Worm (Caenorhabditis elegans) whole organism, L3 larva: Measurements from ENCODE around the gene F47C12.7.

Experiments
- R02D3.7 ChIP-seq: fragments of 150-350 bp; optimal IDR thresholded peaks from 2 replicates; lab custom pipeline; 2014; ENCODE audit warnings: missing biosample characterization, missing genetic modification characterization
- ZK546.5 ChIP-seq: sonication (generic microtip); optimal IDR thresholded peaks from 2 replicates; lab custom pipeline; 2017; ENCODE audit warnings: missing biosample characterization, missing genetic modification characterization
- aly-2 ChIP-seq: fragments of 150-350 bp; optimal IDR thresholded peaks from 2 replicates; lab custom pipeline; 2014; ENCODE audit warnings: missing biosample characterization, missing genetic modification characterization
- ceh-16 ChIP-seq: sonication (generic microtip); optimal IDR thresholded peaks from 2 replicates; lab custom pipeline; 2017; ENCODE audit warnings: missing biosample characterization, missing genetic modification characterization
- ceh-9 ChIP-seq: sonication (generic microtip); optimal IDR thresholded peaks from 2 replicates; lab custom pipeline; 2018; ENCODE audit warnings: missing biosample characterization, missing genetic modification characterization
- egl-5 ChIP-seq: fragments of 150-350 bp; optimal IDR thresholded peaks from 2 replicates; lab custom pipeline; 2017; ENCODE audit warnings: missing biosample characterization, missing genetic modification reagents, missing genetic modification characterization, inconsistent platforms
- elt-1 ChIP-seq: fragments of 150-350 bp; optimal IDR thresholded peaks from 2 replicates; lab custom pipeline; 2014; ENCODE audit warnings: missing biosample characterization, missing genetic modification characterization
- elt-2 ChIP-seq: sonication (generic microtip); optimal IDR thresholded peaks from 2 replicates; lab custom pipeline; 2016; ENCODE audit warnings: missing genetic modification reagents, mild to moderate bottlenecking, missing genetic modification characterization, missing compliant biosample characterization
- elt-3 ChIP-seq, 3 experiments: fragments of 150-350 bp in 1 of 3; sonication (generic microtip) in 2 of 3; optimal IDR thresholded peaks; 2 replicates in 2 of 3; 4 replicates in 1 of 3; lab custom pipeline; 2014 to 2017; ENCODE audit warnings: missing biosample characterization in 3 of 3, missing genetic modification characterization in 3 of 3
- eor-1 ChIP-seq, 2 experiments: fragments of 150-350 bp; optimal IDR thresholded peaks; 2 replicates each; lab custom pipeline; 2014 to 2018; ENCODE audit warnings: missing biosample characterization in 2 of 2, missing genetic modification characterization in 2 of 2
- fkh-2 ChIP-seq: fragments of 150-350 bp; optimal IDR thresholded peaks from 2 replicates; lab custom pipeline; 2014; ENCODE audit warnings: missing biosample characterization, missing genetic modification reagents, missing genetic modification characterization
- fos-1 ChIP-seq: fragments of 150-350 bp; optimal IDR thresholded peaks from 2 replicates; lab custom pipeline; 2014; ENCODE audit warnings: missing biosample characterization, missing genetic modification characterization
- hmg-11 ChIP-seq: sonication (generic microtip); optimal IDR thresholded peaks from 2 replicates; lab custom pipeline; 2016; ENCODE audit warnings: missing genetic modification characterization, missing compliant biosample characterization
- jun-1 ChIP-seq: fragments of 150-350 bp; optimal IDR thresholded peaks from 2 replicates; lab custom pipeline; 2014; ENCODE audit warnings: missing biosample characterization, missing genetic modification reagents, missing genetic modification characterization
- lin-15B ChIP-seq: fragments of 150-350 bp; optimal IDR thresholded peaks from 2 replicates; lab custom pipeline; 2014; ENCODE audit warnings: missing biosample characterization, missing genetic modification characterization
- lin-39 ChIP-seq: fragments of 150-350 bp; optimal IDR thresholded peaks from 2 replicates; lab custom pipeline; 2018; ENCODE audit warnings: missing biosample characterization, missing genetic modification reagents, missing genetic modification characterization
- lsy-12 ChIP-seq: sonication (generic microtip); optimal IDR thresholded peaks from 2 replicates; lab custom pipeline; 2016; ENCODE audit warnings: mild to moderate bottlenecking, missing genetic modification characterization, missing compliant biosample characterization
- mdl-1 ChIP-seq: fragments of 150-350 bp; optimal IDR thresholded peaks from 2 replicates; lab custom pipeline; 2014; ENCODE audit warnings: missing biosample characterization, missing genetic modification characterization
- nfya-1 ChIP-seq: sonication (generic microtip); optimal IDR thresholded peaks from 2 replicates; lab custom pipeline; 2017; ENCODE audit warnings: missing genetic modification characterization, mild to moderate bottlenecking, missing compliant biosample characterization, antibody characterized with exemption, moderate library complexity; ENCODE audit not compliant: insufficient read depth
- nhr-12 ChIP-seq: fragments of 150-350 bp; optimal IDR thresholded peaks from 2 replicates; lab custom pipeline; 2014; ENCODE audit warnings: missing biosample characterization, missing genetic modification characterization
- nhr-23 ChIP-seq: fragments of 150-350 bp; optimal IDR thresholded peaks from 2 replicates; lab custom pipeline; 2014; ENCODE audit warnings: missing biosample characterization, missing genetic modification reagents, missing genetic modification characterization
- nhr-237 ChIP-seq: fragments of 150-350 bp; optimal IDR thresholded peaks from 2 replicates; lab custom pipeline; 2014; ENCODE audit warnings: missing biosample characterization, missing genetic modification characterization
- nhr-25 ChIP-seq: sonication (generic microtip); optimal IDR thresholded peaks from 2 replicates; lab custom pipeline; 2017; ENCODE audit warnings: missing biosample characterization, missing genetic modification characterization
- nhr-28 ChIP-seq: fragments of 150-350 bp; optimal IDR thresholded peaks from 2 replicates; lab custom pipeline; 2014; ENCODE audit warnings: missing biosample characterization, missing genetic modification characterization
- nhr-67 ChIP-seq: fragments of 150-350 bp; optimal IDR thresholded peaks from 2 replicates; lab custom pipeline; 2014; ENCODE audit warnings: missing biosample characterization, missing genetic modification characterization
- nhr-76 ChIP-seq: fragments of 150-350 bp; sonication (generic microtip); optimal IDR thresholded peaks from 5 replicates; lab custom pipeline; 2014; ENCODE audit warnings: missing biosample characterization, missing genetic modification characterization
- nhr-77 ChIP-seq: fragments of 150-350 bp; optimal IDR thresholded peaks from 2 replicates; lab custom pipeline; 2014; ENCODE audit warnings: missing biosample characterization, missing genetic modification characterization
- pha-4 ChIP-seq: fragments of 150-350 bp; optimal IDR thresholded peaks from 2 replicates; lab custom pipeline; 2014; ENCODE audit warnings: missing biosample characterization, missing genetic modification reagents, missing genetic modification characterization
- pqm-1 ChIP-seq: fragments of 150-350 bp; optimal IDR thresholded peaks from 2 replicates; lab custom pipeline; 2017; ENCODE audit warnings: missing biosample characterization, missing genetic modification characterization, inconsistent platforms
- skn-1 ChIP-seq: fragments of 150-350 bp; optimal IDR thresholded peaks from 2 replicates; lab custom pipeline; 2014; ENCODE audit warnings: missing biosample characterization, missing genetic modification characterization
- snpc-4 ChIP-seq: fragments of 150-350 bp; optimal IDR thresholded peaks from 2 replicates; lab custom pipeline; 2014; ENCODE audit warnings: missing biosample characterization, missing genetic modification characterization
- tbx-2 ChIP-seq: sonication (generic microtip); optimal IDR thresholded peaks from 2 replicates; lab custom pipeline; 2016; ENCODE audit warnings: mild to moderate bottlenecking, missing genetic modification characterization, missing compliant biosample characterization
- unc-62 ChIP-seq: fragments of 150-350 bp; sonication (generic microtip); optimal IDR thresholded peaks from 4 replicates; lab custom pipeline; 2014; ENCODE audit warnings: missing biosample characterization, missing genetic modification reagents, missing genetic modification characterization
- zag-1 ChIP-seq: fragments of 150-350 bp; optimal IDR thresholded peaks from 2 replicates; lab custom pipeline; 2014; ENCODE audit warnings: missing biosample characterization, missing genetic modification characterization
- ztf-4 ChIP-seq: fragments of 150-350 bp; optimal IDR thresholded peaks from 2 replicates; lab custom pipeline; 2014; ENCODE audit warnings: missing biosample characterization, missing genetic modification characterization

Gene F47C12.7

ce11 chrIV:4015660-4016059 is 20.4 kb upstream of the F47C12.7 start:
- TF ChIP-seq skn-1 (tag; lab: Kevin White, UChicago) (no peak), nhr-23 (tag; lab: Kevin White, UChicago) (no peak), nhr-237 (tag; lab: Kevin White, UChicago) (no peak), nhr-77 (tag; lab: Kevin White, UChicago) (no peak), lsy-12 (tag; lab: Kevin White, UChicago) (no peak), hmg-11 (tag; lab: Kevin White, UChicago) (no peak), eor-1 (tag; optimal IDR thresholded peaks at IDR 0.05; lab: Kevin White, UChicago) (no peak), elt-1 (tag; lab: Kevin White, UChicago) (no peak), lin-39 (tag; lab: Kevin White, UChicago) (no peak), nhr-25 (tag; lab: Kevin White, UChicago) (no peak), fkh-2 (tag; lab: Kevin White, UChicago) (no peak), lin-15B (tag; lab: Kevin White, UChicago) (no peak), snpc-4 (no peak), egl-5 (no peak), nhr-76 (no peak), nhr-28 (tag; lab: Kevin White, UChicago) (no peak)

ce11 chrIV:4014341-4014826 is 19.1 kb upstream of the F47C12.7 start:
- TF ChIP-seq elt-2 (tag; lab: Kevin White, UChicago) = peak; percentile 2
- TF ChIP-seq jun-1 (tag; lab: Kevin White, UChicago) = no peak
- TF ChIP-seq elt-1 (tag; lab: Kevin White, UChicago) = no peak
- TF ChIP-seq fos-1 (tag; lab: Kevin White, UChicago) = no peak
- no peak for TF ChIP-seq nhr-23 (tag; lab: Kevin White, UChicago)
- peak; percentile 46 for TF ChIP-seq nhr-77 (tag; lab: Kevin White, UChicago)
- no peak for TF ChIP-seq eor-1 (tag; optimal IDR thresholded peaks at IDR 0.05; lab: Kevin White, UChicago)
- peak; percentile 7 for TF ChIP-seq R02D3.7 (tag; lab: Kevin White, UChicago)
- TF ChIP-seq fkh-2 (tag; lab: Kevin White, UChicago) = no peak
- TF ChIP-seq, all 47 proteins: peak for 3

DNA sequence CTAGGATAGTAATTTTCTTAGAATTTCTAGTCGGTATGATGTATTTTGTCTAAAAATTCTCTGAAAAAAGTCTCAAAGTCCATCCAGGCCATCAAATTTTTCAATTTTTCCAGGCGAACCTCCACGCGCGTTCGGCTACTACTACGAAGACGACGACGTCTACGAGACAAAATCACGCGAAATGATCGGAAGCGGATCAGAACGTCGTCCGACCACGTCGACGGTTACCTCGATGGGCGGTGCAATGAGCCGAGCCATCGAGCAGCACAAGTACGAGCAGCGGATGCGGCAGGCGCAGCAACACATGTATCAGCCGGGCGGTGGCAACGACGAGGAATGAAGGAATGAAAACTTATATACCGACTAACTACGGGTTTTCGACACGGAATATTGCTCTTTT is 18.3 kb upstream of the F47C12.7 start:
- TF ChIP-seq tbx-2 (tag; lab: Kevin White, UChicago) = no peak
- TF ChIP-seq nhr-28 (tag; lab: Kevin White, UChicago) = no peak
- no peak for TF ChIP-seq ceh-16 (tag; lab: Kevin White, UChicago)
- no peak for TF ChIP-seq nhr-237 (tag; lab: Kevin White, UChicago)
- no peak for TF ChIP-seq mdl-1 (tag; lab: Kevin White, UChicago)
- TF ChIP-seq pha-4 (tag; lab: Kevin White, UChicago) = no peak
- TF ChIP-seq aly-2 (tag; lab: Kevin White, UChicago) = no peak
- TF ChIP-seq elt-3 (tag; optimal IDR thresholded peaks at IDR 0.05; lab: Kevin White, UChicago) = no peak
- TF ChIP-seq lin-15B (tag; lab: Kevin White, UChicago) = no peak
- TF ChIP-seq hmg-11 (tag; lab: Kevin White, UChicago) = no peak
- TF ChIP-seq lin-39 (tag; lab: Kevin White, UChicago) = no peak
- TF ChIP-seq zag-1 = no peak
- TF ChIP-seq nhr-67 (tag; lab: Kevin White, UChicago) = no peak
- TF ChIP-seq nhr-76 = no peak
- no peak for TF ChIP-seq nfya-1 (tag; lab: Kevin White, UChicago)

DNA sequence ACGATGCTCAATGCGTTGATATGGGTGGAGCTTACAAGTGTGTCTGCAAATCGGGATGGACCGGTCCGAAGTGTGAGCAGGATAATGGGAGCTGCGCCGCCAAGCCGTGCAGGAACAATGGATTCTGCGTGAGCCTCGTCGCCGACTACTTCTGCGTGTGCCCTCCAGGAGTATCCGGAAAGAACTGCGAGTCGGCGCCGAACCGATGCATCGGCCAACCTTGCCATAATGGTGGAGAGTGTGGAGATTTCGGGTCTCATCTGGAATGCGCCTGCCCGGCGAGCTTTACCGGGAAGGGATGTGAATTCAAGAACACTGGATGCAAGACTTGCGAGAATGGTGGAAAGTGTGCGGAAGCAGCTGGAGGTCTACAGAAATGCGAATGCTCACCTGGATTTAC is 14.6 kb upstream of the F47C12.7 start:
- TF ChIP-seq nhr-23 (tag; lab: Kevin White, UChicago) (no peak), ceh-9 (tag; lab: Kevin White, UChicago) (no peak), hmg-11 (tag; lab: Kevin White, UChicago) (no peak), lin-15B (tag; lab: Kevin White, UChicago) (no peak), nhr-28 (tag; lab: Kevin White, UChicago) (no peak), mdl-1 (tag; lab: Kevin White, UChicago) (no peak), nfya-1 (tag; lab: Kevin White, UChicago) (no peak), ZK546.5 (tag; lab: Kevin White, UChicago) (no peak), nhr-76 (no peak), elt-2 (tag; lab: Kevin White, UChicago) (no peak), pqm-1 (tag; lab: Kevin White, UChicago) (no peak), nhr-12 (tag; lab: Kevin White, UChicago) (no peak), fkh-2 (tag; lab: Kevin White, UChicago) (no peak), nhr-77 (tag; lab: Kevin White, UChicago) (no peak), elt-3 (tag; optimal IDR thresholded peaks at IDR 0.05; lab: Kevin White, UChicago) (no peak), ztf-4 (tag; lab: Kevin White, UChicago) (no peak), unc-62 (GFP tag; lab: Kevin White, UChicago) (no peak)
